Worm (Caenorhabditis elegans) whole organism, late embryonic: ENCODE results near the gene T20B3.1.

Source experiments
- ama-1 ChIP-seq: fragments of 150-350 bp; optimal IDR thresholded peaks from 2 replicates; lab custom pipeline; 2014
- ceh-9 ChIP-seq: sonication (generic microtip); optimal IDR thresholded peaks from 2 replicates; lab custom pipeline; 2016; ENCODE audit warnings: mild to moderate bottlenecking, missing genetic modification characterization, inconsistent platforms, missing compliant biosample characterization
- mec-3 ChIP-seq: sonication (generic microtip); optimal IDR thresholded peaks from 2 replicates; lab custom pipeline; 2016; ENCODE audit warnings: borderline replicate concordance, missing genetic modification characterization, missing compliant biosample characterization
- nhr-11 ChIP-seq: fragments of 150-350 bp; optimal IDR thresholded peaks from 2 replicates; lab custom pipeline; 2014; ENCODE audit warnings: missing biosample characterization, missing genetic modification characterization
- nhr-232 ChIP-seq: sonication (generic microtip); optimal IDR thresholded peaks from 2 replicates; lab custom pipeline; 2016; ENCODE audit warnings: missing genetic modification characterization, missing compliant biosample characterization
- pag-3 ChIP-seq: sonication (generic microtip); optimal IDR thresholded peaks from 2 replicates; lab custom pipeline; 2016; ENCODE audit warnings: missing compliant biosample characterization, missing genetic modification characterization, borderline replicate concordance

DNA sequence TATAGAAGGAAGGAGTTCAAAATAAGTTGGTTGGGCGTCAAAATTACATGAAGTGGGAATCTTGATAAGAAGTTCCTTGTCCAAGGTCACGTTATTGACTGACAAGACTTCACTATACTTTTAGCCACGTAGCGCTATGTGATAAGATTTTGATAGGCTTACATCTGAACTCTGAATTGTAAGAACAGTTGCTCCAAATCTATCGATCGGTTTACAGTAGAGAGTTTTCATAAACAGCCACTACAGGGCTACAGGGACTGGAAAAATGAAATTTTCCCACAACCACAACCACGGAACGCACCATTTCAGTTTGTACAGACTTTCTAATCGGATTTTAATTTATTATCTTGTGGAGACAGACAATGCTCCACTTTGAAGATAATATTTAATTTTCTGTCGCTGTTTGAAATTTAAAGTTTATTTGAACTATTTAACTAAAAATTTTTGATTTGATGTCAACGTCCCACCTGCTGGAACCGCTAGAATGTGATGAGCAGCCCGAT, 42.7 kb downstream of the T20B3.1 start, which contains the start of the genes clec-31 and clec-22:
- TF ChIP-seq ceh-9 (tag; lab: Kevin White, UChicago) = no peak
- TF ChIP-seq nhr-232 (tag; lab: Kevin White, UChicago) = no peak
- no peak for TF ChIP-seq mec-3
- no peak for TF ChIP-seq ama-1 (lab: Kevin White, UChicago)
- no peak for TF ChIP-seq pag-3 (tag; lab: Kevin White, UChicago)
- TF ChIP-seq nhr-11 (tag; lab: Kevin White, UChicago) = no peak
